Worm (Caenorhabditis elegans): ENCODE results near the gene Y75B8A.31.

DNA sequence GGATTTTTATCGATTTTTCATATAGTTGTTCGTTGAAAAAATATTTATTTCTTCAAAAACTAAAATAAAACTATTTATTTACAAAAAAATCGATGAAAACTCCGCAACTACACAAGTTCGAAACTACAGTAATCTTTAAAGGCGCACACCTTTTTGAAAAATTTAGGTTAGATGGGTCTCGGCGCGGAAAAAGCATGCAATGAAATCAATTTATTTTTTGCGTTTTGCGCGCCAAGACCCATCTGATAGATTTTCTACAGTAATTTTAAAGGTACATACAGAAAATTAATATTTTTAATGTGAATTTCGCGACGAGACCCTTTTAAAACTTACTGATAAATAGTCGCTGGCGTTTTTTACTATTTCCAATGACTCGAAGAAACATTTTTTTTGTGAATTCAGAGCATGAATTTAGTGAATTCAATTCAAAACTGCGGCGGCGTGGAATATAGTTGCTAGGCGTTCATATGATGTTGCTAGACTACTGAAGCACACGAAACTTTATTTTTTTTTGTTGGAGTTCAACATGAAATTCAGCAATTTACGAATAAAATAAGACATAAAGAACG is 15.6 kb downstream of the Y75B8A.31 start, which contains the start of gene Y75B8A.33:
- TF ChIP-seq ceh-39 (tag; optimal IDR thresholded peaks at IDR 0.05) (no peak), unc-39 (tag; optimal IDR thresholded peaks at IDR 0.05) (no peak), blmp-1 (tag; optimal IDR thresholded peaks at IDR 0.05) (no peak), drap-1 (GFP tag; optimal IDR thresholded peaks at IDR 0.05) (no peak), nhr-76 (tag; optimal IDR thresholded peaks at IDR 0.05) (no peak), hlh-1 (tag; optimal IDR thresholded peaks at IDR 0.05) (no peak), ztf-11 (tag; optimal IDR thresholded peaks at IDR 0.05) (no peak), nhr-237 (tag; optimal IDR thresholded peaks at IDR 0.05) (no peak), pha-4 (tag; optimal IDR thresholded peaks at IDR 0.05) (no peak)
